Worm (Caenorhabditis elegans) whole organism, L2 larva: Measurements from ENCODE around the gene srj-29.

Experiments used
- blmp-1 ChIP-seq: sonication (generic microtip); optimal IDR thresholded peaks from 2 replicates; lab custom pipeline; 2017; ENCODE audit warnings: missing genetic modification characterization, mild to moderate bottlenecking, missing compliant biosample characterization, antibody characterized with exemption, moderate library complexity; ENCODE audit not compliant: insufficient read depth
- elt-3 ChIP-seq: sonication (generic microtip); optimal IDR thresholded peaks from 2 replicates; lab custom pipeline; 2017; ENCODE audit warnings: missing biosample characterization, missing genetic modification characterization
- gmeb-1 ChIP-seq: fragments of 150-350 bp; optimal IDR thresholded peaks from 2 replicates; lab custom pipeline; 2014; ENCODE audit warnings: missing biosample characterization, missing genetic modification characterization
- mdl-1 ChIP-seq, 2 experiments: fragments of 150-350 bp in 1 of 2; sonication (generic microtip) in 1 of 2; optimal IDR thresholded peaks; 2 replicates each; lab custom pipeline; 2017; ENCODE audit warnings: missing biosample characterization in 2 of 2, missing genetic modification characterization in 2 of 2
- nhr-237 ChIP-seq: fragments of 150-350 bp; optimal IDR thresholded peaks from 2 replicates; lab custom pipeline; 2014; ENCODE audit warnings: missing biosample characterization, missing genetic modification characterization
- sma-9 ChIP-seq, 2 experiments: fragments of 150-350 bp in 1 of 2; sonication (generic microtip) in 1 of 2; optimal IDR thresholded peaks; 2 replicates each; lab custom pipeline; 2014 to 2016; ENCODE audit warnings: missing genetic modification characterization in 2 of 2, mild to moderate bottlenecking in 1 of 2, missing biosample characterization in 1 of 2, missing compliant biosample characterization in 1 of 2, missing genetic modification reagents in 1 of 2, moderate library complexity in 1 of 2
- snpc-4 ChIP-seq: fragments of 150-350 bp; optimal IDR thresholded peaks from 2 replicates; lab custom pipeline; 2014; ENCODE audit warnings: missing biosample characterization, missing genetic modification characterization

ce11 chrV:16075250-16075709 lies at the start of gene srj-29, which contains the start of gene F14H3.12:
- TF ChIP-seq nhr-237 (tag; lab: Kevin White, UChicago) (no peak), sma-9 (GFP tag; optimal IDR thresholded peaks at IDR 0.05; lab: Kevin White, UChicago) (no peak), sma-9 (tag; optimal IDR thresholded peaks at IDR 0.05; lab: Kevin White, UChicago) (no peak), mdl-1 (tag; optimal IDR thresholded peaks at IDR 0.05; lab: Kevin White, UChicago) (no peak), elt-3 (no peak), gmeb-1 (tag; lab: Kevin White, UChicago) (no peak), snpc-4 (no peak), blmp-1 (tag; lab: Kevin White, UChicago) (no peak)
